Worm (Caenorhabditis elegans) whole organism, midembryonic: ENCODE measurements around the gene srx-34.

Source experiments
- T22C8.4 ChIP-seq: fragments of 200-800 bp; sonication (Bioruptor generic); IDR thresholded peaks from 2 replicates; pipeline ENCODE4 v1.3.6; 2022; ENCODE audit warnings: missing genetic modification characterization, missing compliant biosample characterization
- cog-1 ChIP-seq: sonication (generic microtip); optimal IDR thresholded peaks from 2 replicates; lab custom pipeline; 2016; ENCODE audit warnings: missing genetic modification characterization, missing compliant biosample characterization
- flt-1 ChIP-seq: fragments of 200-800 bp; sonication (Bioruptor generic); IDR thresholded peaks from 2 replicates; pipeline ENCODE4 v1.3.6; 2022; ENCODE audit warnings: missing genetic modification characterization, missing compliant biosample characterization
- klf-2 ChIP-seq: fragments of 200-800 bp; sonication (Bioruptor generic); conservative IDR thresholded peaks from 2 replicates; pipeline ENCODE4 v1.3.6; 2022; ENCODE audit warnings: missing genetic modification reagents, missing genetic modification characterization, missing compliant biosample characterization
- med-1 ChIP-seq: sonication (generic microtip); optimal IDR thresholded peaks from 2 replicates; lab custom pipeline; 2017; ENCODE audit warnings: missing genetic modification characterization, mild to moderate bottlenecking, missing compliant biosample characterization, antibody characterized with exemption, missing genetic modification reagents; ENCODE audit not compliant: insufficient read depth
- ref-1 ChIP-seq: fragments of 200-800 bp; sonication (Bioruptor generic); conservative IDR thresholded peaks from 2 replicates; pipeline ENCODE4 v1.3.6; 2022; ENCODE audit warnings: missing genetic modification reagents, missing genetic modification characterization, missing compliant biosample characterization
- tab-1 ChIP-seq: fragments of 200-800 bp; sonication (Bioruptor generic); IDR thresholded peaks from 2 replicates; pipeline ENCODE4 v1.3.6; 2022; ENCODE audit warnings: missing genetic modification characterization, missing compliant biosample characterization
- ztf-23 ChIP-seq: fragments of 200-800 bp; sonication (Bioruptor generic); IDR thresholded peaks from 2 replicates; pipeline ENCODE4 v1.3.6; 2022; ENCODE audit warnings: missing genetic modification reagents, missing genetic modification characterization, missing compliant biosample characterization
- ztf-29 ChIP-seq: fragments of 200-800 bp; sonication (Bioruptor generic); IDR thresholded peaks from 2 replicates; pipeline ENCODE4 v1.3.6; 2022; ENCODE audit warnings: missing genetic modification reagents, missing genetic modification characterization, missing compliant biosample characterization

The srx-34 gene

DNA sequence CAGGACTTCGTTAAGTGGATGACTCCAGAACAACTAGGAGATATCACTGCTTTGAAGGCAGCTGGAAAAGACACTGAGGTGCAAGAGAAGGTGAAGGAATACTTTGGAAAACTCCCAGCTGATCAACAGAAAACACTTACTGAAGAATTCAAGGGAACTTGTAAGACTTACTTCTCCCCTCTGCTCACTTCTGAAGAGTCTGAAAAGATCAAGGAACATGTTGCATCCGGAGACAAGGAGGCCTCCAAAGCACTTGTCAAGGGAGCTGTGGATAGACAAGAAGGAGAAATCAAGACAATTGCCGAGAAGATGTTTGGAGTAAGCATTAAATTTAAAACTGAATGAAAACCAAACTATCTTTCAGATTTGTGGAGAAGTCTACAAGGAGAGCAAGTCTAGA lies 40.7 kb downstream of the srx-34 start:
- no peak for TF ChIP-seq flt-1
- no peak for TF ChIP-seq med-1
- TF ChIP-seq klf-2 (GFP tag; lab: Robert Waterston, UW) = no peak
- TF ChIP-seq ztf-23 = no peak
- no peak for TF ChIP-seq tab-1
- no peak for TF ChIP-seq T22C8.4 (GFP tag; lab: Robert Waterston, UW)
- no peak for TF ChIP-seq ztf-29 (GFP tag; lab: Robert Waterston, UW)
- TF ChIP-seq cog-1 (tag; lab: Kevin White, UChicago) = no peak
- no peak for TF ChIP-seq ref-1 (GFP tag; lab: Robert Waterston, UW)

DNA sequence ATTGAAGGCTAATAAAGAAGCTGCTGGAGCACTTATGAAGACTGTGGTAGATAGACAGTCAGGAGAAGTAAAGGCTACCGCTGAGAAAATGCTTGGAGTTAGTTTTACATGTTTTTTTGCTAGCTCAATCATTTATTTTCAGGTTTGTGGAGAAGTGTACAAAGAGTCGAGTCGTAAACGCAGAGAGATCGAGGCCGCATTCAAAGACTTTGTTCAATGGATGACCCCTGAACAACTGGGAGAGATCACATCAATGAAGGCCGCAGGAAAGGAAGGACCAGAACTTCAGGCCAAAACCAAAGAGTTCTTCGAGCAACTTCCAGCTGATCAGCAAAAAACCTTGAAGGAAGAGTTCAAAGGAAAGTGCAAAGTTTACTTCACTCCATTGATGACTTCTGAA lies 41.3 kb downstream of the srx-34 start:
- TF ChIP-seq klf-2 (GFP tag; lab: Robert Waterston, UW) (no peak), T22C8.4 (GFP tag; lab: Robert Waterston, UW) (no peak), ref-1 (GFP tag; lab: Robert Waterston, UW) (no peak), med-1 (no peak), cog-1 (tag; lab: Kevin White, UChicago) (no peak), tab-1 (no peak), ztf-23 (no peak)

- no peak for TF ChIP-seq tab-1
- no peak for TF ChIP-seq flt-1
- TF ChIP-seq T22C8.4 (GFP tag; lab: Robert Waterston, UW) = no peak
- no peak for TF ChIP-seq ref-1 (GFP tag; lab: Robert Waterston, UW)
These were observed 43.9 kb downstream of the srx-34 start for ce11 chrV:7076161-7076560.

ce11 chrV:7075646-7076045 lies 44.4 kb downstream of the srx-34 start, which contains the start of gene npa-1:
Gene npa-1 (plus strand): TSS chrV:7075787.
- TF ChIP-seq T22C8.4 (GFP tag; lab: Robert Waterston, UW) = no peak
- TF ChIP-seq klf-2 (GFP tag; lab: Robert Waterston, UW) = no peak
- no peak for TF ChIP-seq ref-1 (GFP tag; lab: Robert Waterston, UW)
- TF ChIP-seq med-1 = no peak
- no peak for TF ChIP-seq cog-1 (tag; lab: Kevin White, UChicago)
- no peak for TF ChIP-seq ztf-23
- TF ChIP-seq flt-1 = no peak
- no peak for TF ChIP-seq ztf-29 (GFP tag; lab: Robert Waterston, UW)
- TF ChIP-seq tab-1 = no peak

DNA sequence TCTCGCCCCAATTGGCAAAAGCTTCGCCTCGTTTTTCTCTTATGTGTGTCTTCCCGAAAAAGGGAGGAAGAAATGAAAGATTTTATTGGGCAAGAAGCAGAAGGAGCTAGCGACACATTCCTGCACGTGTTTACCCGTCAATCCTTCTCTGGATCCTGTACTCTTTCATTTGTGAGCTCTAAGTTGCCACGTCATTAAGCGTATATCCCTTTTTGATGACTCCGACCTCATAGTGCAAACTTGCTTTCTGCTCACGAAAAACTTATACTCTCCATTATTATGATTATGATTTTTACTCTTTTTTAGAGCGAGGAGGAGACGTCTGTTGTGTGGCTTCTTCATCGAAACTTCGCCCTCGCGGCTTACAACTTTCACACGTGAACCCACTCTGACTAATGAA lies 47.8 kb downstream of the srx-34 start, which contains the start of gene F27B10.1:
Gene F27B10.1, plus strand, starts transcription at position 301 of the 400 bp plus-strand sequence.
- no peak for TF ChIP-seq flt-1
- no peak for TF ChIP-seq tab-1

- no peak for TF ChIP-seq flt-1
- no peak for TF ChIP-seq ref-1 (GFP tag; lab: Robert Waterston, UW)
- no peak for TF ChIP-seq tab-1
- no peak for TF ChIP-seq ztf-23
- TF ChIP-seq T22C8.4 (GFP tag; lab: Robert Waterston, UW) = no peak
- no peak for TF ChIP-seq cog-1 (tag; lab: Kevin White, UChicago)
- no peak for TF ChIP-seq klf-2 (GFP tag; lab: Robert Waterston, UW)
These were observed 50.5 kb downstream of the srx-34 start for ce11 chrV:7069605-7070004.
